Worm (Caenorhabditis elegans): ENCODE results near the gene T19D7.5.

DNA sequence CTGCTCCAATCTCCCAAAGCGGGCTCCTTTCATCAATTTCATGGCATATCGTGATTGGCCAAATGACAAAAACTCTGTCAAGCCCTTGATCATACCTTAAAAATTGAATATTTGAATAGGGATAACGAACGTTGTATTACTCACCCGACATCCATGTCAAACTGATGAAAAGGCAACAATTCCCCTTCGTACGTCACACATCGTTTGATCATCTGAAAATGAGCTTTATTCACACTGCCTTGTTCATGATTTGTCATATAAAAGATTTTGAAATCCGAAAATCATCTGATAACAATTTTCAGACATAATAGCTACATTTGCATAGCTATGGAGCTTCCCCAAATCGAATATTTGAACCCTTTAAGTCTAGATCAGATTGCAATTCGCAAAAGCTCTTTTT, 40.5 kb upstream of the T19D7.5 start, which contains the start of gene M02A10.1:
- no peak for TF ChIP-seq lin-11 (tag; optimal IDR thresholded peaks at IDR 0.05)
- TF ChIP-seq alr-1 (tag; optimal IDR thresholded peaks at IDR 0.05): no peak
- no peak for TF ChIP-seq nhr-237 (tag; optimal IDR thresholded peaks at IDR 0.05)
- no peak for TF ChIP-seq ztf-11 (tag; optimal IDR thresholded peaks at IDR 0.05)
- no peak for TF ChIP-seq nhr-23 (tag; optimal IDR thresholded peaks at IDR 0.05)
- no peak for TF ChIP-seq blmp-1 (tag; optimal IDR thresholded peaks at IDR 0.05; ENCODE audit: insufficient read depth)
- no peak for TF ChIP-seq dmd-4 (tag; optimal IDR thresholded peaks at IDR 0.05)
- TF ChIP-seq elt-3 (tag; optimal IDR thresholded peaks at IDR 0.05): no peak
- no peak for TF ChIP-seq lin-39 (tag; optimal IDR thresholded peaks at IDR 0.05)
- TF ChIP-seq skn-1 (tag; optimal IDR thresholded peaks at IDR 0.05): no peak
- TF ChIP-seq ztf-4 (tag; optimal IDR thresholded peaks at IDR 0.05): no peak
- TF ChIP-seq lin-13 (GFP tag; optimal IDR thresholded peaks at IDR 0.05): no peak

All from whole organism, L2 larva.